Fruit fly (Drosophila melanogaster): ENCODE results near the gene CG7300.

Gene CG7300

DNA sequence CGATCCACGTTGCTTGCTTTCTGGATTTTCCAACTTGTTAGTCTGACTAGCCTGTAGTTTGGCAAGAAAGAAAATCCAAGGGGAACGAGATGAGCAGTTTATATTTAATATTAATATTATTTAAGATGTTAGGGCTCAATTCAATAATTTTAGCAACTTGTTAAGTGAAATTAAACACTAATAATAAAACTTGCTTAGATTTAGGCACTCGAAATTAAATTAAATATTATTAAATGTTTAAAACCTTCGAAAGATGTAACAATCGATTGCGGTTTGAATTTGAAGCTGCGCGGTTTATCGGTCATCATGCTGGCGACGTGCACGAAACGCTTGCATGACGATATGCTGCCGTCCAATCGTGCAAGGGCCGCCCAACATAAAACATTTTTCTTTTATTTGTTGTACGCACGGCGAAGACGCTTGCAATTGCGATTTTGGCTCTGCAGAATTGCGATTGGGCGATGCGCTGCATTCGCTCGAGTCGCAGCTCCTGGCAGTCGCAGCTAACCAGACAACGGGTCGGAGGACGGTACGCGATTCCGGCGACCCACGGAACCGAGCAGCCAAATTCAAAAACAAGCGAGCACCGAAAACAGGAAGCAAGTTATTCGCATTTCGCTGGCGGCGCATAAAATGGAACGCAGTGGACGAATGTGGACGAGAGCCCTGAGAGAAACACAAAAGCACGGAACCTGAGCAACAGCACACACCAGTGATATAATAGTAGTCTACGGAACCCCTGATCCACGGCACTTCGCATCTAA lies 39.3 kb upstream of the CG7300 start, which contains the start of the genes Vha16-5 and CG12299 (continued):
- TF ChIP-seq CG1832 (GFP tag; optimal IDR thresholded peaks at IDR 0.05) (no peak), her (GFP tag; optimal IDR thresholded peaks at IDR 0.05) (peak; percentile 87), HmgZ (tag; optimal IDR thresholded peaks at IDR 0.05) (peak; percentile 70), CG12942 (GFP tag; optimal IDR thresholded peaks at IDR 0.05) (peak; percentile 86), trem (tag; optimal IDR thresholded peaks at IDR 0.05) (peak; percentile 30), slp2 (GFP tag; optimal IDR thresholded peaks at IDR 0.05) (peak; percentile 78), Hmr (GFP tag; optimal IDR thresholded peaks at IDR 0.05) (no peak), NFAT (GFP tag; IDR thresholded peaks at IDR 0.05) (peak; percentile 96), CG12155 (GFP tag; optimal IDR thresholded peaks at IDR 0.05) (peak; percentile 81), bbx (GFP tag; IDR thresholded peaks at IDR 0.05; ENCODE audit: partially characterized antibody) (peak; percentile 89), CG12219 (GFP tag; optimal IDR thresholded peaks at IDR 0.05) (no peak), inv (GFP tag; IDR thresholded peaks at IDR 0.05; ENCODE audit: partially characterized antibody) (peak; percentile 73), MBD-R2 (GFP tag; IDR thresholded peaks at IDR 0.05) (peak; percentile 90), nerfin-2 (GFP tag; IDR thresholded peaks at IDR 0.05; ENCODE audit: partially characterized antibody) (peak; percentile 85), Atf6 (GFP tag; IDR thresholded peaks at IDR 0.05) (peak; percentile 88), CG9876 (GFP tag; optimal IDR thresholded peaks at IDR 0.05) (peak; percentile 92), CG10147 (GFP tag; optimal IDR thresholded peaks at IDR 0.05) (peak; percentile 26), CG18476 (GFP tag; optimal IDR thresholded peaks at IDR 0.05) (peak; percentile 74), CkIIα-i1 (GFP tag; IDR thresholded peaks at IDR 0.05) (0 out of 2 replicates have a peak, but pooled peaks have one; percentile 10), CG14710 (tag; optimal IDR thresholded peaks at IDR 0.05) (peak; percentile 76), Fer2 (tag; optimal IDR thresholded peaks at IDR 0.05) (peak; percentile 48), tap (tag; optimal IDR thresholded peaks at IDR 0.05) (no peak), stc (GFP tag; IDR thresholded peaks at IDR 0.05) (peak; percentile 68; the same call in 1 of the 2 replicates), D19A (tag; optimal IDR thresholded peaks at IDR 0.05) (no peak), p53 (GFP tag; optimal IDR thresholded peaks at IDR 0.05) (peak; percentile 68), Dip2 (GFP tag; IDR thresholded peaks at IDR 0.05) (no peak), sqz (GFP tag; optimal IDR thresholded peaks at IDR 0.05) (no peak), ewg (GFP tag; optimal IDR thresholded peaks at IDR 0.05) (peak; percentile 74), ems (GFP tag; optimal IDR thresholded peaks at IDR 0.05) (peak; percentile 87), CG7556 (GFP tag; optimal IDR thresholded peaks at IDR 0.05) (peak; percentile 51), CG17829 (tag; optimal IDR thresholded peaks at IDR 0.05) (peak; percentile 84), gcm2 (GFP tag; optimal IDR thresholded peaks at IDR 0.05) (peak; percentile 68), nmo (GFP tag; optimal IDR thresholded peaks at IDR 0.05) (peak; percentile 75), CG16813 (GFP tag; IDR thresholded peaks at IDR 0.05; ENCODE audit: partially characterized antibody) (peak; percentile 83), pum (GFP tag; optimal IDR thresholded peaks at IDR 0.05) (peak; percentile 78), CG3065 (GFP tag; optimal IDR thresholded peaks at IDR 0.05) (peak; percentile 52), Trl (optimal IDR thresholded peaks at IDR 0.05) (no peak), Trl (GFP tag; optimal IDR thresholded peaks at IDR 0.05) (peak; percentile 86), Oaz (GFP tag; IDR thresholded peaks at IDR 0.05) (peak; percentile 78), salm (tag; optimal IDR thresholded peaks at IDR 0.05) (peak; percentile 24), Dip3 (GFP tag; optimal IDR thresholded peaks at IDR 0.05) (peak; percentile 83), CG7839 (tag; optimal IDR thresholded peaks at IDR 0.05) (no peak), CG11695 (GFP tag; IDR thresholded peaks at IDR 0.05) (peak; percentile 29; the same call in 1 of the 3 replicates), CG42726 (GFP tag; IDR thresholded peaks at IDR 0.05; ENCODE audit: partially characterized antibody) (peak; percentile 76; the same call in 1 of the 2 replicates), CG43689 (GFP tag; IDR thresholded peaks at IDR 0.05) (peak; percentile 79), CG10274 (GFP tag; optimal IDR thresholded peaks at IDR 0.05) (no peak), bsh (GFP tag; optimal IDR thresholded peaks at IDR 0.05) (peak in 1 of 2 experiments; percentile 80), CG17186 (GFP tag; optimal IDR thresholded peaks at IDR 0.05) (peak; percentile 61), caup (GFP tag; optimal IDR thresholded peaks at IDR 0.05; ENCODE audit: severe bottlenecking) (peak; percentile 63)
